Worm (Caenorhabditis elegans): Measurements from ENCODE around the gene ncr-2.

Gene ncr-2

ce11 chrIII:8258045-8258444, at the start of gene ncr-2:
TSS of gene ncr-2 (plus strand) at chrIII:8258345.
- TF ChIP-seq hnd-1 (tag; optimal IDR thresholded peaks at IDR 0.05) (no peak), F13C5.2 (tag; optimal IDR thresholded peaks at IDR 0.05) (no peak), sea-1 (GFP tag; conservative IDR thresholded peaks at IDR 0.05) (no peak), tra-4 (tag; optimal IDR thresholded peaks at IDR 0.05) (no peak), ceh-36 (tag; optimal IDR thresholded peaks at IDR 0.05) (no peak), ama-1 (optimal IDR thresholded peaks at IDR 0.05) (no peak), flt-1 (GFP tag; IDR thresholded peaks at IDR 0.05) (no peak), ceh-13 (GFP tag; optimal IDR thresholded peaks at IDR 0.05) (no peak), pes-1 (GFP tag; IDR thresholded peaks at IDR 0.05) (no peak), hmbx-1 (tag; optimal IDR thresholded peaks at IDR 0.05) (no peak), tbx-11 (GFP tag; IDR thresholded peaks at IDR 0.05) (no peak), scrt-1 (GFP tag; IDR thresholded peaks at IDR 0.05) (no peak), hmg-4 (GFP tag; optimal IDR thresholded peaks at IDR 0.05) (no peak), aly-1 (tag; optimal IDR thresholded peaks at IDR 0.05) (no peak), tbx-37 (GFP tag; conservative IDR thresholded peaks at IDR 0.05) (no peak)

- TF ChIP-seq tra-4 (tag; optimal IDR thresholded peaks at IDR 0.05), result no peak
- TF ChIP-seq pes-1 (GFP tag; IDR thresholded peaks at IDR 0.05), result no peak
- TF ChIP-seq hmbx-1 (tag; optimal IDR thresholded peaks at IDR 0.05), result no peak
- no peak for TF ChIP-seq ets-7 (tag; optimal IDR thresholded peaks at IDR 0.05)
- TF ChIP-seq ama-1 (optimal IDR thresholded peaks at IDR 0.05), result no peak
- TF ChIP-seq hnd-1 (tag; optimal IDR thresholded peaks at IDR 0.05), result no peak
- TF ChIP-seq ceh-36 (tag; optimal IDR thresholded peaks at IDR 0.05), result no peak
- TF ChIP-seq scrt-1 (GFP tag; IDR thresholded peaks at IDR 0.05), result no peak
- TF ChIP-seq ceh-13 (GFP tag; optimal IDR thresholded peaks at IDR 0.05), result no peak
- TF ChIP-seq hmg-4 (GFP tag; optimal IDR thresholded peaks at IDR 0.05), result no peak
- TF ChIP-seq F13C5.2 (tag; optimal IDR thresholded peaks at IDR 0.05), result no peak
- no peak for TF ChIP-seq sea-1 (GFP tag; conservative IDR thresholded peaks at IDR 0.05)
- TF ChIP-seq tbx-11 (GFP tag; IDR thresholded peaks at IDR 0.05), result no peak
- no peak for TF ChIP-seq B0310.2 (tag; optimal IDR thresholded peaks at IDR 0.05)
- TF ChIP-seq aly-1 (tag; optimal IDR thresholded peaks at IDR 0.05), result no peak
Observed at ce11 chrIII:8209775-8210174, 48.4 kb upstream of the ncr-2 start, which contains the start of gene C30A5.10. TSS of gene C30A5.10 (minus strand) at chrIII:8209875.

- TF ChIP-seq ceh-36 (tag; optimal IDR thresholded peaks at IDR 0.05) (no peak), ceh-13 (GFP tag; optimal IDR thresholded peaks at IDR 0.05) (no peak), tbx-11 (GFP tag; IDR thresholded peaks at IDR 0.05) (no peak), aly-1 (tag; optimal IDR thresholded peaks at IDR 0.05) (no peak), tbx-37 (GFP tag; conservative IDR thresholded peaks at IDR 0.05) (no peak), hmbx-1 (tag; optimal IDR thresholded peaks at IDR 0.05) (no peak), hnd-1 (tag; optimal IDR thresholded peaks at IDR 0.05) (no peak), scrt-1 (GFP tag; IDR thresholded peaks at IDR 0.05) (no peak), hmg-4 (GFP tag; optimal IDR thresholded peaks at IDR 0.05) (no peak), flt-1 (GFP tag; IDR thresholded peaks at IDR 0.05) (no peak), F13C5.2 (tag; optimal IDR thresholded peaks at IDR 0.05) (no peak), ets-7 (tag; optimal IDR thresholded peaks at IDR 0.05) (no peak), ama-1 (optimal IDR thresholded peaks at IDR 0.05) (no peak), B0310.2 (tag; optimal IDR thresholded peaks at IDR 0.05) (no peak), tra-4 (tag; optimal IDR thresholded peaks at IDR 0.05) (no peak), pes-1 (GFP tag; IDR thresholded peaks at IDR 0.05) (no peak), sea-1 (GFP tag; conservative IDR thresholded peaks at IDR 0.05) (no peak)
Observed at ce11 chrIII:8211562-8211961, 46.6 kb upstream of the ncr-2 start.

- TF ChIP-seq ceh-36 (tag; optimal IDR thresholded peaks at IDR 0.05), result no peak
- TF ChIP-seq hmg-4 (GFP tag; optimal IDR thresholded peaks at IDR 0.05), result no peak
- TF ChIP-seq tra-4 (tag; optimal IDR thresholded peaks at IDR 0.05), result no peak
Observed at ce11 chrIII:8216224-8216623, 41.9 kb upstream of the ncr-2 start, which contains the start of gene unc-86. TSS of gene unc-86 (minus strand) at chrIII:8216336.

ce11 chrIII:8217919-8218318, 40.2 kb upstream of the ncr-2 start, which contains the start of gene C30A5.16:
TSS of gene C30A5.16 (plus strand) at chrIII:8218219.
- TF ChIP-seq tra-4 (tag; optimal IDR thresholded peaks at IDR 0.05) (no peak), B0310.2 (tag; optimal IDR thresholded peaks at IDR 0.05) (no peak)

ce11 chrIII:8220081-8220480, 38.1 kb upstream of the ncr-2 start:
- TF ChIP-seq B0310.2 (tag; optimal IDR thresholded peaks at IDR 0.05) (no peak), flt-1 (GFP tag; IDR thresholded peaks at IDR 0.05) (no peak), ama-1 (optimal IDR thresholded peaks at IDR 0.05) (no peak), tbx-11 (GFP tag; IDR thresholded peaks at IDR 0.05) (no peak), scrt-1 (GFP tag; IDR thresholded peaks at IDR 0.05) (no peak), pes-1 (GFP tag; IDR thresholded peaks at IDR 0.05) (no peak), F13C5.2 (tag; optimal IDR thresholded peaks at IDR 0.05) (no peak), tra-4 (tag; optimal IDR thresholded peaks at IDR 0.05) (no peak), sea-1 (GFP tag; conservative IDR thresholded peaks at IDR 0.05) (no peak), hnd-1 (tag; optimal IDR thresholded peaks at IDR 0.05) (no peak), hmg-4 (GFP tag; optimal IDR thresholded peaks at IDR 0.05) (no peak), ceh-36 (tag; optimal IDR thresholded peaks at IDR 0.05) (no peak), ceh-13 (GFP tag; optimal IDR thresholded peaks at IDR 0.05) (no peak), hmbx-1 (tag; optimal IDR thresholded peaks at IDR 0.05) (no peak), ets-7 (tag; optimal IDR thresholded peaks at IDR 0.05) (no peak), aly-1 (tag; optimal IDR thresholded peaks at IDR 0.05) (no peak), tbx-37 (GFP tag; conservative IDR thresholded peaks at IDR 0.05) (no peak)

- TF ChIP-seq scrt-1 (GFP tag; IDR thresholded peaks at IDR 0.05) (no peak), hmg-4 (GFP tag; optimal IDR thresholded peaks at IDR 0.05) (no peak), tra-4 (tag; optimal IDR thresholded peaks at IDR 0.05) (no peak)
Observed at ce11 chrIII:8224769-8225168, 33.4 kb upstream of the ncr-2 start, which contains the start of gene mob-4. TSS of gene mob-4 (plus strand) at chrIII:8225097.

- TF ChIP-seq aly-1 (tag; optimal IDR thresholded peaks at IDR 0.05) (no peak), ets-7 (tag; optimal IDR thresholded peaks at IDR 0.05) (no peak), tra-4 (tag; optimal IDR thresholded peaks at IDR 0.05) (no peak), hmg-4 (GFP tag; optimal IDR thresholded peaks at IDR 0.05) (no peak), sea-1 (GFP tag; conservative IDR thresholded peaks at IDR 0.05) (no peak), tbx-37 (GFP tag; conservative IDR thresholded peaks at IDR 0.05) (no peak), ceh-13 (GFP tag; optimal IDR thresholded peaks at IDR 0.05) (no peak), hmbx-1 (tag; optimal IDR thresholded peaks at IDR 0.05) (no peak), ama-1 (optimal IDR thresholded peaks at IDR 0.05) (no peak), flt-1 (GFP tag; IDR thresholded peaks at IDR 0.05) (no peak), F13C5.2 (tag; optimal IDR thresholded peaks at IDR 0.05) (no peak), scrt-1 (GFP tag; IDR thresholded peaks at IDR 0.05) (no peak), ceh-36 (tag; optimal IDR thresholded peaks at IDR 0.05) (no peak), hnd-1 (tag; optimal IDR thresholded peaks at IDR 0.05) (no peak), B0310.2 (tag; optimal IDR thresholded peaks at IDR 0.05) (no peak), pes-1 (GFP tag; IDR thresholded peaks at IDR 0.05) (no peak), tbx-11 (GFP tag; IDR thresholded peaks at IDR 0.05) (no peak)
Observed at ce11 chrIII:8226178-8226577, 32.0 kb upstream of the ncr-2 start, which contains the start of gene rfs-1. TSS of gene rfs-1 (plus strand) at chrIII:8226478.
